Fruit fly (Drosophila melanogaster) whole organism, embryonic: Measurements from ENCODE around the gene spo.
A peak's percentile ranks its signal among the peaks of the same experiment; 100 is the strongest.

Source experiments
- Atf-2 ChIP-seq: fragments of 200-800 bp; sonication (Bioruptor generic); optimal IDR thresholded peaks from 2 replicates; lab custom pipeline; 2016; ENCODE audit warnings: missing biosample characterization, missing genetic modification characterization
- Atf3 ChIP-seq: fragments of 200-800 bp; sonication (Bioruptor generic); optimal IDR thresholded peaks from 3 replicates; lab custom pipeline; 2016; ENCODE audit warnings: missing biosample characterization, missing genetic modification characterization
- Awh ChIP-seq: fragments of 200-800 bp; sonication (Bioruptor generic); IDR thresholded peaks from 2 replicates; pipeline ENCODE4, ENCODE4 v1.3.6; 2022; ENCODE audit warnings: missing biosample characterization, missing genetic modification characterization
- Bdp1 ChIP-seq: fragments of 200-800 bp; sonication (Bioruptor generic); optimal IDR thresholded peaks from 3 replicates; lab custom pipeline; 2016; ENCODE audit warnings: missing biosample characterization, missing genetic modification characterization
- CG10462 ChIP-seq: fragments of 200-800 bp; sonication (Bioruptor generic); optimal IDR thresholded peaks from 2 replicates; lab custom pipeline; 2016; ENCODE audit warnings: missing biosample characterization, missing genetic modification characterization
- CG10959 ChIP-seq: fragments of 200-800 bp; sonication (Bioruptor generic); IDR thresholded peaks from 2 replicates; pipeline ENCODE4 v1.3.6; 2022; ENCODE audit warnings: missing biosample characterization, missing genetic modification characterization
- CG11093 ChIP-seq: fragments of 200-800 bp; sonication (Bioruptor generic); IDR thresholded peaks from 3 replicates; pipeline ENCODE4 v1.3.6; 2022; ENCODE audit warnings: missing biosample characterization, missing genetic modification characterization
- CG11695 ChIP-seq: fragments of 200-800 bp; sonication (Bioruptor generic); IDR thresholded peaks from 3 replicates; pipeline ENCODE4 v1.3.6; 2022; ENCODE audit warnings: missing biosample characterization, missing genetic modification characterization
- CG12942 ChIP-seq: fragments of 200-800 bp; sonication (Bioruptor generic); optimal IDR thresholded peaks from 3 replicates; lab custom pipeline; 2016; ENCODE audit warnings: missing biosample characterization, missing genetic modification characterization
- CG14710 ChIP-seq: fragments of 200-800 bp; sonication (Bioruptor generic); optimal IDR thresholded peaks from 3 replicates; lab custom pipeline; 2019; ENCODE audit warnings: missing biosample characterization, mild to moderate bottlenecking, missing genetic modification characterization, moderate library complexity
- CG1529 ChIP-seq: fragments of 200-800 bp; sonication (Bioruptor generic); optimal IDR thresholded peaks from 3 replicates; lab custom pipeline; 2018; ENCODE audit warnings: missing biosample characterization, missing genetic modification characterization
- CG16815 ChIP-seq: fragments of 200-800 bp; sonication (Bioruptor generic); optimal IDR thresholded peaks from 3 replicates; lab custom pipeline; 2017; ENCODE audit warnings: missing biosample characterization, mild to moderate bottlenecking, missing genetic modification characterization
- CG17361 ChIP-seq: fragments of 200-800 bp; sonication (Bioruptor generic); IDR thresholded peaks from 3 replicates; pipeline ENCODE4 v1.3.6; 2022; ENCODE audit warnings: missing biosample characterization, missing genetic modification characterization
- CG3163 ChIP-seq: fragments of 200-800 bp; sonication (Bioruptor generic); optimal IDR thresholded peaks from 3 replicates; lab custom pipeline; 2016; ENCODE audit warnings: missing biosample characterization, missing genetic modification characterization
- CG32772 ChIP-seq: fragments of 200-800 bp; sonication (Bioruptor generic); IDR thresholded peaks from 2 replicates; pipeline ENCODE4 v1.3.6; 2022; ENCODE audit warnings: missing biosample characterization, missing genetic modification characterization
- CG6854 ChIP-seq: fragments of 200-800 bp; sonication (Bioruptor generic); optimal IDR thresholded peaks from 3 replicates; lab custom pipeline; 2017; ENCODE audit warnings: missing biosample characterization, mild to moderate bottlenecking, missing genetic modification characterization
- CG7271 ChIP-seq: fragments of 200-800 bp; sonication (Bioruptor generic); optimal IDR thresholded peaks from 2 replicates; lab custom pipeline; 2018; ENCODE audit warnings: missing biosample characterization, mild to moderate bottlenecking, missing genetic modification characterization, moderate library complexity
- CG7786 ChIP-seq: fragments of 200-800 bp; sonication (Bioruptor generic); optimal IDR thresholded peaks from 2 replicates; lab custom pipeline; 2016; ENCODE audit warnings: missing biosample characterization, missing genetic modification characterization
- CG8359 ChIP-seq: fragments of 200-800 bp; sonication (Bioruptor generic); optimal IDR thresholded peaks from 2 replicates; lab custom pipeline; 2017; ENCODE audit warnings: missing biosample characterization, mild to moderate bottlenecking, missing genetic modification characterization, borderline replicate concordance
- CHES-1-like ChIP-seq: fragments of 200-800 bp; sonication (Bioruptor generic); optimal IDR thresholded peaks from 2 replicates; lab custom pipeline; 2016; ENCODE audit warnings: missing biosample characterization, missing genetic modification characterization
- Camta ChIP-seq: fragments of 200-800 bp; sonication (Bioruptor generic); optimal IDR thresholded peaks from 2 replicates; lab custom pipeline; 2016; ENCODE audit warnings: missing biosample characterization, missing genetic modification characterization
- CkIIα-i1 ChIP-seq: fragments of 200-800 bp; sonication (Bioruptor generic); IDR thresholded peaks from 2 replicates; pipeline ENCODE4 v1.3.6; 2022; ENCODE audit warnings: missing biosample characterization, missing genetic modification characterization
- CrebB ChIP-seq: fragments of 200-800 bp; sonication (Bioruptor generic); optimal IDR thresholded peaks from 3 replicates; lab custom pipeline; 2018; ENCODE audit warnings: missing biosample characterization, mild to moderate bottlenecking, missing genetic modification characterization
- Drgx ChIP-seq: fragments of 200-800 bp; sonication (Bioruptor generic); IDR thresholded peaks from 2 replicates; pipeline ENCODE4 v1.3.6; 2022; ENCODE audit warnings: missing biosample characterization, missing genetic modification characterization
- ERR ChIP-seq: fragments of 200-800 bp; sonication (Bioruptor generic); optimal IDR thresholded peaks from 2 replicates; lab custom pipeline; 2016; ENCODE audit warnings: missing biosample characterization, missing genetic modification characterization
- HHEX ChIP-seq: fragments of 200-800 bp; sonication (Bioruptor generic); optimal IDR thresholded peaks from 3 replicates; lab custom pipeline; 2017; ENCODE audit warnings: missing biosample characterization, mild to moderate bottlenecking, missing genetic modification characterization, missing genetic modification reagents
- MTF-1 ChIP-seq: fragments of 200-800 bp; sonication (Bioruptor generic); optimal IDR thresholded peaks from 2 replicates; lab custom pipeline; 2018; ENCODE audit warnings: missing biosample characterization, mild to moderate bottlenecking, missing genetic modification characterization, borderline replicate concordance
- Mrtf ChIP-seq: fragments of 200-800 bp; sonication (Bioruptor generic); IDR thresholded peaks from 3 replicates; pipeline ENCODE4 v1.3.6; 2022; ENCODE audit warnings: missing biosample characterization, missing genetic modification characterization
- Oaz ChIP-seq: fragments of 200-800 bp; sonication (Bioruptor generic); IDR thresholded peaks from 2 replicates; pipeline ENCODE4 v1.3.6; 2022; ENCODE audit warnings: missing biosample characterization, missing genetic modification characterization
- Sox100B ChIP-seq: fragments of 200-800 bp; sonication (Bioruptor generic); optimal IDR thresholded peaks from 3 replicates; lab custom pipeline; 2018; ENCODE audit warnings: missing biosample characterization, mild to moderate bottlenecking, missing genetic modification characterization
- Tbp ChIP-seq: fragments of >200 bp; optimal IDR thresholded peaks from 2 replicates; lab custom pipeline; 2018; ENCODE audit warnings: missing biosample characterization, missing genetic modification characterization
- Xbp1 ChIP-seq: fragments of 200-800 bp; sonication (Bioruptor generic); optimal IDR thresholded peaks from 3 replicates; lab custom pipeline; 2016; ENCODE audit warnings: missing biosample characterization, mild to moderate bottlenecking, missing genetic modification characterization
- ap ChIP-seq: fragments of 200-800 bp; sonication (Bioruptor generic); IDR thresholded peaks from 2 replicates; pipeline ENCODE4 v1.3.6; 2022; ENCODE audit warnings: missing biosample characterization, missing genetic modification characterization
- az2 ChIP-seq: fragments of 200-800 bp; sonication (Bioruptor generic); optimal IDR thresholded peaks from 3 replicates; lab custom pipeline; 2016; ENCODE audit warnings: missing biosample characterization, missing genetic modification characterization
- bbx ChIP-seq: fragments of 200-800 bp; sonication (Bioruptor generic); IDR thresholded peaks from 2 replicates; pipeline ENCODE4 v1.3.6; 2022; ENCODE audit warnings: missing biosample characterization, missing genetic modification characterization; ENCODE audit not compliant: partially characterized antibody
- disco-r ChIP-seq: fragments of 200-800 bp; sonication (Bioruptor generic); optimal IDR thresholded peaks from 2 replicates; lab custom pipeline; 2016; ENCODE audit warnings: missing biosample characterization, missing genetic modification characterization
- dpn ChIP-seq, 2 experiments: fragments of 200-800 bp; sonication (Bioruptor generic); optimal IDR thresholded peaks; 3 replicates each; lab custom pipeline; 2016; ENCODE audit warnings: missing biosample characterization in 2 of 2, missing genetic modification characterization in 2 of 2
- ewg ChIP-seq: fragments of 200-800 bp; sonication (Bioruptor generic); optimal IDR thresholded peaks from 3 replicates; lab custom pipeline; 2017; ENCODE audit warnings: mild to moderate bottlenecking, missing biosample characterization, missing genetic modification reagents, missing genetic modification characterization
- fu2 ChIP-seq: fragments of 200-800 bp; sonication (Bioruptor generic); optimal IDR thresholded peaks from 2 replicates; lab custom pipeline; 2016; ENCODE audit warnings: missing biosample characterization, missing genetic modification characterization
- gcm ChIP-seq: fragments of 200-800 bp; sonication (Bioruptor generic); optimal IDR thresholded peaks from 2 replicates; lab custom pipeline; 2019; ENCODE audit warnings: missing biosample characterization, mild to moderate bottlenecking, missing genetic modification characterization, moderate library complexity
- gem ChIP-seq: fragments of 200-800 bp; sonication (Bioruptor generic); optimal IDR thresholded peaks from 2 replicates; lab custom pipeline; 2019; ENCODE audit warnings: missing biosample characterization, mild to moderate bottlenecking, missing genetic modification characterization, moderate library complexity
- insv ChIP-seq, 2 experiments: fragments of 200-800 bp; sonication (Bioruptor generic); optimal IDR thresholded peaks; 3 replicates each; lab custom pipeline; 2016 to 2018; ENCODE audit warnings: missing biosample characterization in 2 of 2, missing genetic modification characterization in 2 of 2
- jumu ChIP-seq: fragments of 200-800 bp; sonication (Bioruptor generic); optimal IDR thresholded peaks from 3 replicates; lab custom pipeline; 2016; ENCODE audit warnings: missing biosample characterization, missing genetic modification characterization
- kah ChIP-seq: fragments of 200-800 bp; sonication (Bioruptor generic); optimal IDR thresholded peaks from 2 replicates; lab custom pipeline; 2018; ENCODE audit warnings: missing biosample characterization, mild to moderate bottlenecking, missing genetic modification characterization
- nerfin-1 ChIP-seq: fragments of 200-800 bp; sonication (Bioruptor generic); optimal IDR thresholded peaks from 3 replicates; lab custom pipeline; 2019; ENCODE audit warnings: missing biosample characterization, mild to moderate bottlenecking, missing genetic modification characterization, moderate library complexity
- phol ChIP-seq: fragments of 200-800 bp; sonication (Bioruptor generic); optimal IDR thresholded peaks from 3 replicates; lab custom pipeline; 2018; ENCODE audit warnings: missing biosample characterization, mild to moderate bottlenecking, missing genetic modification characterization, moderate library complexity
- rib ChIP-seq: fragments of 200-800 bp; sonication (Bioruptor generic); IDR thresholded peaks from 2 replicates; pipeline ENCODE4 v1.3.6; 2022; ENCODE audit warnings: missing biosample characterization, missing genetic modification characterization
- sisA ChIP-seq: fragments of 200-800 bp; sonication (Bioruptor generic); IDR thresholded peaks from 2 replicates; pipeline ENCODE4 v1.3.6; 2022; ENCODE audit warnings: missing biosample characterization, missing genetic modification characterization
- sna ChIP-seq: fragments of 200-800 bp; sonication (Bioruptor generic); IDR thresholded peaks from 2 replicates; pipeline ENCODE4 v1.3.6; 2022; ENCODE audit warnings: missing biosample characterization, missing genetic modification characterization; ENCODE audit not compliant: partially characterized antibody
- stc ChIP-seq: fragments of 200-800 bp; sonication (Bioruptor generic); IDR thresholded peaks from 2 replicates; pipeline ENCODE4 v1.3.6; 2022; ENCODE audit warnings: missing biosample characterization, missing genetic modification characterization
- twi ChIP-seq: fragments of 200-800 bp; optimal IDR thresholded peaks from 2 replicates; lab custom pipeline; 2019; ENCODE audit warnings: missing biosample characterization, mild to moderate bottlenecking, missing genetic modification characterization, moderate library complexity
- yki ChIP-seq: fragments of >200 bp; optimal IDR thresholded peaks from 3 replicates; lab custom pipeline; 2018

The spo gene

dm6 chr3L:5603860-5604415 lies 11.6 kb upstream of the spo start, which contains the start of gene TM9SF3 (continued):
- TF ChIP-seq Awh (GFP tag; lab: Robert Waterston, UW) = no peak
- TF ChIP-seq Oaz (GFP tag; lab: Robert Waterston, UW) = no peak
- no peak for TF ChIP-seq Camta (GFP tag; lab: Kevin White, UChicago)
- peak; percentile 26 for TF ChIP-seq yki
- no peak for TF ChIP-seq CG11695 (GFP tag; lab: Robert Waterston, UW)
- TF ChIP-seq ewg (GFP tag; lab: Kevin White, UChicago) = no peak
- TF ChIP-seq stc (GFP tag; lab: Robert Waterston, UW) = no peak
- TF ChIP-seq sisA = no peak
- TF ChIP-seq Mrtf (GFP tag; lab: Robert Waterston, UW) = no peak
- TF ChIP-seq sna (GFP tag; lab: Robert Waterston, UW) = peak; percentile 87
- no peak for TF ChIP-seq CG3163 (GFP tag; lab: Kevin White, UChicago)
- no peak for TF ChIP-seq CG1529 (GFP tag; lab: Kevin White, UChicago)
- TF ChIP-seq CG32772 = no peak
- peak; percentile 68 for TF ChIP-seq CG14710 (tag; lab: Kevin White, UChicago)
- no peak for TF ChIP-seq Atf3 (GFP tag; lab: Kevin White, UChicago)
- TF ChIP-seq CG11093 = no peak
- TF ChIP-seq ap (GFP tag; lab: Robert Waterston, UW) = no peak
- no peak for TF ChIP-seq rib (GFP tag; lab: Robert Waterston, UW)
- TF ChIP-seq bbx = peak; percentile 84
- no peak for TF ChIP-seq disco-r (GFP tag; lab: Kevin White, UChicago)
- no peak for TF ChIP-seq twi
- TF ChIP-seq jumu = no peak
- no peak for TF ChIP-seq CrebB (tag; lab: Kevin White, UChicago)
- TF ChIP-seq gcm (GFP tag; lab: Kevin White, UChicago) = no peak
- TF ChIP-seq Xbp1 (GFP tag; lab: Kevin White, UChicago) = peak; percentile 37
- TF ChIP-seq ERR (GFP tag; lab: Kevin White, UChicago) = no peak
- TF ChIP-seq Sox100B (GFP tag; lab: Kevin White, UChicago) = no peak
- no peak for TF ChIP-seq CG12942 (GFP tag; lab: Kevin White, UChicago)
- no peak for TF ChIP-seq kah (GFP tag; lab: Kevin White, UChicago)
- TF ChIP-seq Bdp1 (GFP tag; lab: Kevin White, UChicago) = no peak
- 0 out of 2 replicates have a peak, but pooled peaks have one; percentile 21 for TF ChIP-seq CkIIα-i1 (GFP tag; lab: Robert Waterston, UW)
- TF ChIP-seq az2 (GFP tag; lab: Kevin White, UChicago) = no peak
- no peak for TF ChIP-seq Drgx (GFP tag; lab: Robert Waterston, UW)
- TF ChIP-seq CG10959 (GFP tag; lab: Robert Waterston, UW) = no peak
- TF ChIP-seq fu2 (GFP tag; lab: Kevin White, UChicago) = no peak
- peak; percentile 5 to 14 for TF ChIP-seq dpn (GFP tag; optimal IDR thresholded peaks at IDR 0.05; lab: Kevin White, UChicago)
- TF ChIP-seq CG7271 = no peak
- no peak for TF ChIP-seq insv (GFP tag; optimal IDR thresholded peaks at IDR 0.05; lab: Kevin White, UChicago)
- TF ChIP-seq Tbp (GFP tag; lab: Kevin White, UChicago) = no peak
- TF ChIP-seq CG6854 = no peak
- no peak for TF ChIP-seq gem
- TF ChIP-seq CG16815 = no peak
- TF ChIP-seq CG10462 = no peak
- TF ChIP-seq Atf-2 (GFP tag; lab: Kevin White, UChicago) = peak; percentile 11
- no peak for TF ChIP-seq CG7786 (GFP tag; lab: Kevin White, UChicago)
- TF ChIP-seq CHES-1-like (GFP tag; lab: Kevin White, UChicago) = no peak
- no peak for TF ChIP-seq HHEX (GFP tag; lab: Kevin White, UChicago)
- TF ChIP-seq phol (tag; lab: Kevin White, UChicago) = peak; percentile 51
- TF ChIP-seq CG8359 (GFP tag; lab: Kevin White, UChicago) = no peak
- TF ChIP-seq CG17361 = no peak; the same call in 1 of the 3 replicates
- no peak for TF ChIP-seq MTF-1
- TF ChIP-seq nerfin-1 = no peak
